Worm (Caenorhabditis elegans): ENCODE results near the gene dhhc-14.

Gene dhhc-14

DNA sequence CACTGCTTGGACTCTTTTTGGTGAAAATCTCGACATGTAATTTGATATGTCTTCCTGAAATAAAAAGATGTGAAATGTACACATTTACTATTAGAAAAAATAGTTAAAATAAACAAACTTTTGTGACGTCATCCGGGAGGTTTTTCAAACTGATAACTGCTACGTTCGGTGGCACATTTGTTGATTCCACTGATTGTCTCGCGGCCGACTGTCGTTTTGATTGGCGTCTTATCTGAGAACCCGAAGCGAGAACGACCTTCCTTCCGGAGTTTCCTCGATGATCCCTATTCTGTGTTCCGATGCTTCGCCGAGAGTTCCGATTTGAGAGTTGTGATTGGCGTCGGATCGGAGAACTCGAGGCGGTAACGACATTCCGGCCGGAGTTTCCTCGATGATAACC, 52.1 kb downstream of the dhhc-14 start (continued):
- TF ChIP-seq rbr-2 (tag; optimal IDR thresholded peaks at IDR 0.05): no peak
- peak; percentile 19 for TF ChIP-seq nhr-28 (tag; optimal IDR thresholded peaks at IDR 0.05)
- TF ChIP-seq nhr-48 (tag; optimal IDR thresholded peaks at IDR 0.05): peak; percentile 7
- peak; percentile 63 for TF ChIP-seq dve-1 (tag; optimal IDR thresholded peaks at IDR 0.05; ENCODE audit: insufficient read depth)
- TF ChIP-seq aha-1 (tag): peak; percentile 89
- peak; percentile 88 for TF ChIP-seq dmd-6 (GFP tag; IDR thresholded peaks at IDR 0.05)
- TF ChIP-seq fos-1 (tag; optimal IDR thresholded peaks at IDR 0.05): no peak
- TF ChIP-seq ama-1 (optimal IDR thresholded peaks at IDR 0.05): no peak
- peak in 1 of 2 experiments; percentile 67 for TF ChIP-seq daf-16 (GFP tag; optimal IDR thresholded peaks at IDR 0.05)
- peak; percentile 80 for TF ChIP-seq daf-16 (tag; optimal IDR thresholded peaks at IDR 0.05)
- no peak for TF ChIP-seq snpc-1.2 (GFP tag; IDR thresholded peaks at IDR 0.05)
- 0 out of 2 replicates have a peak, but pooled peaks have one; percentile 28 for TF ChIP-seq php-3 (GFP tag; IDR thresholded peaks at IDR 0.05)

DNA sequence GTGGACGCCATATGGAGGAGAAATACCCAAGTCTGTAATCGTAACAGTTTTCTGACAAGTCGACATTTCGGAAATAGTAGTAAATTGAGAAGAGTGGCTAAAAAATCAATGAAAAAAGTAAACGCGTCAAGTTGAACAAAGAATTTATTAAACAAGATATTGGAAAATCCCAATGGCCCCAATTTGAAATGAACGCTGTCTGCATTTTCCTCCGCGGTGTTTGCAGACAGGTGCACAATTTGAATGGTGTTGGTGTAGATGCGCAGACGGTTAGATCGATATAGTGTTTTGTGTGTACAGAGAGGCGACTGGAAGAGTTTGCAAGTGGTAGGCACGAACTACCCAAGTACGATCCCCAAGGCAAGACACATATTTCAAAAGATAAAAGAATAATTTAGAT, 52.9 kb downstream of the dhhc-14 start, which contains the start of the genes H35N09.2 and H35N09.1:
Gene H35N09.2 (minus strand): TSS at position 54 of the 400 bp plus-strand sequence.
Gene H35N09.1 (plus strand): TSS at position 335 of the 400 bp plus-strand sequence.
- TF ChIP-seq nhr-102 (tag; optimal IDR thresholded peaks at IDR 0.05): no peak
- TF ChIP-seq hif-1 (tag; optimal IDR thresholded peaks at IDR 0.05): peak in 1 of 2 experiments; percentile 12
- peak; percentile 41 for TF ChIP-seq nhr-28 (tag; optimal IDR thresholded peaks at IDR 0.05)
- no peak for TF ChIP-seq saeg-2 (GFP tag; IDR thresholded peaks at IDR 0.05)
- no peak for TF ChIP-seq ceh-62 (tag; optimal IDR thresholded peaks at IDR 0.05)
- no peak for TF ChIP-seq daf-16 (GFP tag; optimal IDR thresholded peaks at IDR 0.05)
- TF ChIP-seq daf-16 (tag; optimal IDR thresholded peaks at IDR 0.05): peak; percentile 83
- TF ChIP-seq php-3 (GFP tag; IDR thresholded peaks at IDR 0.05): no peak
- TF ChIP-seq mep-1 (tag; optimal IDR thresholded peaks at IDR 0.05): peak; percentile 60
- TF ChIP-seq hlh-11 (tag; optimal IDR thresholded peaks at IDR 0.05): peak; percentile 48
- no peak for TF ChIP-seq lin-1 (GFP tag; IDR thresholded peaks at IDR 0.05)
- no peak for TF ChIP-seq madf-5 (GFP tag; IDR thresholded peaks at IDR 0.05)
- TF ChIP-seq hmg-1.1 (GFP tag; IDR thresholded peaks at IDR 0.05): peak; percentile 50; the same call in 1 of the 2 replicates
- no peak for TF ChIP-seq nhr-10 (tag; optimal IDR thresholded peaks at IDR 0.05)
- TF ChIP-seq dmd-6 (GFP tag; IDR thresholded peaks at IDR 0.05): peak; percentile 39; the same call in 1 of the 2 replicates
- TF ChIP-seq pha-4 (GFP tag; IDR thresholded peaks at IDR 0.05): no peak
- TF ChIP-seq pha-4 (tag; optimal IDR thresholded peaks at IDR 0.05): peak; percentile 85
- TF ChIP-seq lsy-2 (tag; optimal IDR thresholded peaks at IDR 0.05): peak in 1 of 2 experiments; percentile 55
- peak; percentile 71 for TF ChIP-seq mes-2 (tag; optimal IDR thresholded peaks at IDR 0.05; ENCODE audit: poor library complexity, severe bottlenecking)
- peak; percentile 34 for TF ChIP-seq nhr-6 (tag; optimal IDR thresholded peaks at IDR 0.05)
- TF ChIP-seq spr-3 (GFP tag; optimal IDR thresholded peaks at IDR 0.05): no peak
- TF ChIP-seq F49E8.2 (tag; optimal IDR thresholded peaks at IDR 0.05; ENCODE audit: borderline replicate concordance): no peak
- TF ChIP-seq mdl-1 (tag; optimal IDR thresholded peaks at IDR 0.05): no peak
- no peak for TF ChIP-seq F44E2.7 (GFP tag; IDR thresholded peaks at IDR 0.05)
- TF ChIP-seq dpl-1 (GFP tag; optimal IDR thresholded peaks at IDR 0.05): peak; percentile 52
- TF ChIP-seq lin-15B (tag; optimal IDR thresholded peaks at IDR 0.05): no peak
- peak; percentile 63 for TF ChIP-seq dve-1 (tag; optimal IDR thresholded peaks at IDR 0.05; ENCODE audit: insufficient read depth)
- no peak for TF ChIP-seq ztf-11 (tag; optimal IDR thresholded peaks at IDR 0.05)
- no peak for TF ChIP-seq Y105C5A.15 (GFP tag; IDR thresholded peaks at IDR 0.05)
- TF ChIP-seq nhr-41 (GFP tag; IDR thresholded peaks at IDR 0.05): no peak
- no peak for TF ChIP-seq spr-1 (tag; optimal IDR thresholded peaks at IDR 0.05)
